Fruit fly (Drosophila melanogaster) whole organism, wandering third instar larva: ENCODE data around the gene CG42820.

ENCODE experiments used
- Hnf4 ChIP-seq: fragments of 200-800 bp; sonication (Bioruptor generic); optimal IDR thresholded peaks from 2 replicates; lab custom pipeline; 2016; ENCODE audit warnings: missing biosample characterization, mild to moderate bottlenecking, missing genetic modification characterization
- Hr78 ChIP-seq: fragments of >200 bp; optimal IDR thresholded peaks from 2 replicates; lab custom pipeline; 2017; ENCODE audit warnings: missing biosample characterization, missing genetic modification characterization
- Jra ChIP-seq: sonication (Bioruptor generic); optimal IDR thresholded peaks from 2 replicates; lab custom pipeline; 2016; ENCODE audit warnings: missing biosample characterization, missing genetic modification characterization
- Mio ChIP-seq: sonication (Bioruptor generic); optimal IDR thresholded peaks from 2 replicates; lab custom pipeline; 2016; ENCODE audit warnings: missing biosample characterization, missing genetic modification characterization
- Myc ChIP-seq: fragments of >200 bp; optimal IDR thresholded peaks from 2 replicates; lab custom pipeline; 2017
- OdsH ChIP-seq: fragments of 200-800 bp; sonication (Bioruptor generic); optimal IDR thresholded peaks from 2 replicates; lab custom pipeline; 2016; ENCODE audit warnings: missing biosample characterization, mild to moderate bottlenecking, missing genetic modification characterization
- brk ChIP-seq: fragments of 200-800 bp; sonication (Bioruptor generic); optimal IDR thresholded peaks from 2 replicates; lab custom pipeline; 2016; ENCODE audit warnings: missing biosample characterization, mild to moderate bottlenecking, missing genetic modification characterization
- h ChIP-seq: fragments of 200-800 bp; sonication (Bioruptor generic); optimal IDR thresholded peaks from 3 replicates; lab custom pipeline; 2016; ENCODE audit warnings: missing biosample characterization, mild to moderate bottlenecking, missing genetic modification characterization
- pan ChIP-seq: fragments of >200 bp; optimal IDR thresholded peaks from 2 replicates; lab custom pipeline; 2017
- tai ChIP-seq: sonication (Bioruptor generic); optimal IDR thresholded peaks from 2 replicates; lab custom pipeline; 2016; ENCODE audit warnings: missing biosample characterization, missing genetic modification characterization
- usp ChIP-seq: fragments of >200 bp; optimal IDR thresholded peaks from 2 replicates; lab custom pipeline; 2017; ENCODE audit warnings: missing biosample characterization, missing genetic modification characterization
- woc ChIP-seq: sonication (Bioruptor generic); optimal IDR thresholded peaks from 2 replicates; lab custom pipeline; 2016; ENCODE audit warnings: missing biosample characterization, mild to moderate bottlenecking, missing genetic modification characterization

DNA sequence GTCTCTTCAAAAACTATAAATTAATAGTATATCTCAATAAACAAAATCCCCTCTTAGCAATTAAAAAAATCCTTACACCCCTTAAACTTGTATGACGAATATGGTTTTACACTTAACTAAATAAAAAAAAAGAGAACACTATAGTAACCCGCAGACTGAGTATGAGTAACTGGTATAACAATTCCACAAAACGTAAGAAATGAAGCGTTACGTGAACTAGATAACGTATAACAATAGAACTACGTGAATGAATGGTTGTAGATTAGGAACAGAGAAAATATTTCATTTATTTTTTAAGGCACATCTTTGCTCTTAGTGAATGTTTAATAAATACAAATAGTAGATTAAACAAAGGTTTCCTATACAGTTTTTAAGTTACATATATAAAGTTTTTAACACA is 36.8 kb downstream of the CG42820 start:
- TF ChIP-seq Hnf4 (GFP tag; lab: Kevin White, UChicago) (no peak), woc (GFP tag; lab: Kevin White, UChicago) (no peak), Mio (GFP tag; lab: Kevin White, UChicago) (no peak), Jra (GFP tag; lab: Kevin White, UChicago) (no peak), brk (no peak), Myc (lab: Kevin White, UChicago) (no peak), h (GFP tag; lab: Kevin White, UChicago) (no peak), OdsH (GFP tag; lab: Kevin White, UChicago) (no peak), tai (GFP tag; lab: Kevin White, UChicago) (no peak), usp (GFP tag; lab: Kevin White, UChicago) (no peak), pan (no peak), Hr78 (GFP tag; lab: Kevin White, UChicago) (no peak)
